Fruit fly (Drosophila melanogaster) whole organism, embryonic: Measurements from ENCODE around the gene Tmem214.

ENCODE experiments used
- Antp ChIP-seq: fragments of 200-800 bp; sonication (Bioruptor generic); optimal IDR thresholded peaks from 3 replicates; lab custom pipeline; 2016; ENCODE audit warnings: missing biosample characterization, missing genetic modification characterization
- Awh ChIP-seq: fragments of 200-800 bp; sonication (Bioruptor generic); IDR thresholded peaks from 2 replicates; pipeline ENCODE4, ENCODE4 v1.3.6; 2022; ENCODE audit warnings: missing biosample characterization, missing genetic modification characterization
- B-H1 ChIP-seq: fragments of 200-800 bp; sonication (Bioruptor generic); IDR thresholded peaks from 3 replicates; pipeline ENCODE4 v1.3.6; 2022; ENCODE audit warnings: missing biosample characterization, missing genetic modification characterization
- CG10321 ChIP-seq: fragments of 200-800 bp; sonication (Bioruptor generic); IDR thresholded peaks from 2 replicates; pipeline ENCODE4 v1.3.6; 2022; ENCODE audit warnings: missing biosample characterization, missing genetic modification characterization
- CG10654 ChIP-seq: fragments of 200-800 bp; sonication (Bioruptor generic); optimal IDR thresholded peaks from 2 replicates; lab custom pipeline; 2016; ENCODE audit warnings: missing biosample characterization, missing genetic modification characterization
- CG11456 ChIP-seq: fragments of 200-800 bp; sonication (Bioruptor generic); IDR thresholded peaks from 3 replicates; pipeline ENCODE4 v1.3.6; 2022; ENCODE audit warnings: missing biosample characterization, missing genetic modification characterization
- CG11560 ChIP-seq: fragments of 200-800 bp; sonication (Bioruptor generic); IDR thresholded peaks from 3 replicates; pipeline ENCODE4 v1.3.6; 2022; ENCODE audit warnings: missing biosample characterization, missing genetic modification characterization
- CG12071 ChIP-seq: fragments of 200-800 bp; sonication (Bioruptor generic); optimal IDR thresholded peaks from 3 replicates; lab custom pipeline; 2018; ENCODE audit warnings: missing biosample characterization, mild to moderate bottlenecking, missing genetic modification characterization
- CG14050 ChIP-seq: fragments of 200-800 bp; sonication (Bioruptor generic); IDR thresholded peaks from 3 replicates; pipeline ENCODE4 v1.3.6; 2022; ENCODE audit warnings: missing biosample characterization, missing genetic modification characterization
- CG14860 ChIP-seq: fragments of 200-800 bp; sonication (Bioruptor generic); IDR thresholded peaks from 3 replicates; pipeline ENCODE4 v1.3.6; 2022; ENCODE audit warnings: missing biosample characterization, missing genetic modification characterization; ENCODE audit not compliant: partially characterized antibody
- CG15514 ChIP-seq: fragments of 200-800 bp; sonication (Bioruptor generic); optimal IDR thresholded peaks from 3 replicates; lab custom pipeline; 2017; ENCODE audit warnings: missing biosample characterization, missing genetic modification characterization, mild to moderate bottlenecking, moderate library complexity, missing genetic modification reagents
- CG1832 ChIP-seq: fragments of 200-800 bp; sonication (Bioruptor generic); optimal IDR thresholded peaks from 2 replicates; lab custom pipeline; 2017; ENCODE audit warnings: missing biosample characterization, mild to moderate bottlenecking, missing genetic modification characterization, inconsistent platforms
- CG2120 ChIP-seq: fragments of 200-800 bp; sonication (Bioruptor generic); optimal IDR thresholded peaks from 3 replicates; lab custom pipeline; 2016; ENCODE audit warnings: missing biosample characterization, missing genetic modification characterization
- CG2202 ChIP-seq: fragments of 200-800 bp; sonication (Bioruptor generic); optimal IDR thresholded peaks from 2 replicates; lab custom pipeline; 2018; ENCODE audit warnings: missing biosample characterization, mild to moderate bottlenecking, missing genetic modification characterization
- CG2875 ChIP-seq: fragments of 200-800 bp; sonication (Bioruptor generic); optimal IDR thresholded peaks from 2 replicates; lab custom pipeline; 2017; ENCODE audit warnings: missing biosample characterization, mild to moderate bottlenecking, missing genetic modification characterization, missing genetic modification reagents
- CG30020 ChIP-seq: fragments of 200-800 bp; optimal IDR thresholded peaks from 2 replicates; lab custom pipeline; 2019; ENCODE audit warnings: missing biosample characterization, mild to moderate bottlenecking, missing genetic modification characterization, moderate library complexity
- CG32767 ChIP-seq: fragments of 200-800 bp; sonication (Bioruptor generic); IDR thresholded peaks from 2 replicates; pipeline ENCODE4 v1.3.6; 2022; ENCODE audit warnings: missing biosample characterization, missing genetic modification characterization
- CG4820 ChIP-seq: fragments of 200-800 bp; sonication (Bioruptor generic); optimal IDR thresholded peaks from 3 replicates; lab custom pipeline; 2016; ENCODE audit warnings: missing biosample characterization, missing genetic modification characterization
- CG4854 ChIP-seq: fragments of 200-800 bp; sonication (Bioruptor generic); optimal IDR thresholded peaks from 2 replicates; lab custom pipeline; 2016; ENCODE audit warnings: missing biosample characterization, missing genetic modification characterization, inconsistent platforms
- CG6683 ChIP-seq: fragments of 200-800 bp; sonication (Bioruptor generic); optimal IDR thresholded peaks from 2 replicates; lab custom pipeline; 2017; ENCODE audit warnings: missing biosample characterization, mild to moderate bottlenecking, missing genetic modification characterization, missing genetic modification reagents
- CG7928 ChIP-seq: fragments of 200-800 bp; sonication (Bioruptor generic); optimal IDR thresholded peaks from 2 replicates; lab custom pipeline; 2017; ENCODE audit warnings: missing biosample characterization, mild to moderate bottlenecking, missing genetic modification characterization
- CG8388 ChIP-seq: fragments of 200-800 bp; sonication (Bioruptor generic); optimal IDR thresholded peaks from 2 replicates; lab custom pipeline; 2019; ENCODE audit warnings: missing biosample characterization, mild to moderate bottlenecking, missing genetic modification characterization, moderate library complexity
- Dek ChIP-seq: fragments of 200-800 bp; sonication (Bioruptor generic); optimal IDR thresholded peaks from 3 replicates; lab custom pipeline; 2019; ENCODE audit warnings: missing biosample characterization, mild to moderate bottlenecking, missing genetic modification characterization, moderate library complexity
- Dip3 ChIP-seq: fragments of 200-800 bp; sonication (Bioruptor generic); optimal IDR thresholded peaks from 3 replicates; lab custom pipeline; 2016; ENCODE audit warnings: missing biosample characterization, missing genetic modification characterization
- Doc2 ChIP-seq: fragments of 200-800 bp; sonication (Bioruptor generic); IDR thresholded peaks from 2 replicates; pipeline ENCODE4 v1.3.6; 2022; ENCODE audit warnings: missing biosample characterization, missing genetic modification characterization
- E2f1 ChIP-seq: fragments of 200-800 bp; sonication (Bioruptor generic); IDR thresholded peaks from 2 replicates; pipeline ENCODE4 v1.3.6; 2022; ENCODE audit warnings: missing biosample characterization, missing genetic modification characterization
- Meics ChIP-seq: fragments of 200-800 bp; sonication (Bioruptor generic); optimal IDR thresholded peaks from 2 replicates; lab custom pipeline; 2017; ENCODE audit warnings: missing biosample characterization, mild to moderate bottlenecking, missing genetic modification characterization
- Sox100B ChIP-seq: fragments of 200-800 bp; sonication (Bioruptor generic); optimal IDR thresholded peaks from 3 replicates; lab custom pipeline; 2018; ENCODE audit warnings: missing biosample characterization, mild to moderate bottlenecking, missing genetic modification characterization
- Spps ChIP-seq: fragments of 200-800 bp; sonication (Bioruptor generic); optimal IDR thresholded peaks from 2 replicates; lab custom pipeline; 2018; ENCODE audit warnings: missing biosample characterization, mild to moderate bottlenecking, missing genetic modification characterization
- ac ChIP-seq: fragments of 200-800 bp; sonication (Bioruptor generic); optimal IDR thresholded peaks from 3 replicates; lab custom pipeline; 2017; ENCODE audit warnings: missing biosample characterization, mild to moderate bottlenecking, missing genetic modification characterization
- ap ChIP-seq: fragments of 200-800 bp; sonication (Bioruptor generic); IDR thresholded peaks from 2 replicates; pipeline ENCODE4 v1.3.6; 2022; ENCODE audit warnings: missing biosample characterization, missing genetic modification characterization
- ash1 ChIP-seq: fragments of 200-800 bp; sonication (Bioruptor generic); optimal IDR thresholded peaks from 2 replicates; lab custom pipeline; 2018; ENCODE audit warnings: missing biosample characterization, mild to moderate bottlenecking, missing genetic modification characterization
- bab2 ChIP-seq: fragments of 200-800 bp; sonication (Bioruptor generic); optimal IDR thresholded peaks from 2 replicates; lab custom pipeline; 2016; ENCODE audit warnings: missing biosample characterization, missing genetic modification characterization
- bcd ChIP-seq: fragments of 200-800 bp; sonication (Bioruptor generic); optimal IDR thresholded peaks from 2 replicates; lab custom pipeline; 2017; ENCODE audit warnings: missing biosample characterization, mild to moderate bottlenecking, missing genetic modification characterization
- crp ChIP-seq, 2 experiments: fragments of 200-800 bp; sonication (Bioruptor generic); optimal IDR thresholded peaks; 2 replicates in 1 of 2; 3 replicates in 1 of 2; lab custom pipeline; 2017; ENCODE audit warnings: missing biosample characterization in 2 of 2, missing genetic modification characterization in 2 of 2, mild to moderate bottlenecking in 1 of 2, moderate library complexity in 1 of 2
- dmrt11E ChIP-seq: fragments of 200-800 bp; sonication (Bioruptor generic); optimal IDR thresholded peaks from 3 replicates; lab custom pipeline; 2018; ENCODE audit warnings: missing biosample characterization, mild to moderate bottlenecking, missing genetic modification characterization, moderate library complexity
- en ChIP-seq: fragments of 200-800 bp; sonication (Bioruptor generic); optimal IDR thresholded peaks from 2 replicates; lab custom pipeline; 2016; ENCODE audit warnings: missing biosample characterization, missing genetic modification characterization
- grau ChIP-seq: fragments of 200-800 bp; optimal IDR thresholded peaks from 3 replicates; lab custom pipeline; 2019; ENCODE audit warnings: missing biosample characterization, mild to moderate bottlenecking, missing genetic modification characterization, moderate library complexity
- ham ChIP-seq: fragments of 200-800 bp; sonication (Bioruptor generic); IDR thresholded peaks from 2 replicates; pipeline ENCODE4 v1.3.6; 2022; ENCODE audit warnings: missing biosample characterization, missing genetic modification characterization
- hbn ChIP-seq: fragments of 200-800 bp; sonication (Bioruptor generic); IDR thresholded peaks from 2 replicates; pipeline ENCODE4 v1.3.6; 2022; ENCODE audit warnings: missing biosample characterization, missing genetic modification characterization; ENCODE audit not compliant: partially characterized antibody
- jing ChIP-seq: fragments of 200-800 bp; sonication (Bioruptor generic); optimal IDR thresholded peaks from 2 replicates; lab custom pipeline; 2018; ENCODE audit warnings: missing biosample characterization, mild to moderate bottlenecking, missing genetic modification characterization
- kay ChIP-seq: fragments of 200-800 bp; sonication (Bioruptor generic); optimal IDR thresholded peaks from 2 replicates; lab custom pipeline; 2016; ENCODE audit warnings: missing biosample characterization, missing genetic modification characterization
- nau ChIP-seq: fragments of 200-800 bp; sonication (Bioruptor generic); optimal IDR thresholded peaks from 3 replicates; lab custom pipeline; 2017; ENCODE audit warnings: missing biosample characterization, mild to moderate bottlenecking, missing genetic modification characterization, missing genetic modification reagents
- nerfin-1 ChIP-seq: fragments of 200-800 bp; sonication (Bioruptor generic); optimal IDR thresholded peaks from 3 replicates; lab custom pipeline; 2019; ENCODE audit warnings: missing biosample characterization, mild to moderate bottlenecking, missing genetic modification characterization, moderate library complexity
- pho ChIP-seq: fragments of 200-800 bp; sonication (Bioruptor generic); optimal IDR thresholded peaks from 2 replicates; lab custom pipeline; 2016; ENCODE audit warnings: missing biosample characterization, missing genetic modification characterization
- pita ChIP-seq: fragments of 200-800 bp; sonication (Bioruptor generic); optimal IDR thresholded peaks from 2 replicates; lab custom pipeline; 2017; ENCODE audit warnings: missing biosample characterization, mild to moderate bottlenecking, missing genetic modification characterization
- pzg ChIP-seq: fragments of 200-800 bp; sonication (Bioruptor generic); optimal IDR thresholded peaks from 3 replicates; lab custom pipeline; 2018; ENCODE audit warnings: missing biosample characterization, mild to moderate bottlenecking, missing genetic modification characterization, moderate library complexity
- sug ChIP-seq: fragments of 200-800 bp; optimal IDR thresholded peaks from 2 replicates; lab custom pipeline; 2019; ENCODE audit warnings: missing biosample characterization, mild to moderate bottlenecking, missing genetic modification characterization, moderate library complexity
- tll ChIP-seq, 2 experiments: fragments of 200-800 bp in 1 of 2; fragments of >200 bp in 1 of 2; sonication (Bioruptor generic) in 1 of 2; optimal IDR thresholded peaks; 2 replicates each; lab custom pipeline; 2017 to 2019; ENCODE audit warnings: missing biosample characterization in 2 of 2, missing genetic modification characterization in 2 of 2, mild to moderate bottlenecking in 1 of 2, moderate library complexity in 1 of 2
- tx ChIP-seq: fragments of 200-800 bp; sonication (Bioruptor generic); optimal IDR thresholded peaks from 2 replicates; lab custom pipeline; 2016; ENCODE audit warnings: missing biosample characterization, missing genetic modification characterization

Tmem214 gene

dm6 chr2L:10987370-10987853, 17.3 kb upstream of the Tmem214 start, which contains the start of the genes piwi and CG12253 (continued):
- TF ChIP-seq CG14050, result no peak; the same call in 1 of the 3 replicates
- TF ChIP-seq CG14860, result no peak
- TF ChIP-seq Doc2, result no peak
- TF ChIP-seq Sox100B (GFP tag; lab: Kevin White, UChicago), result peak; percentile 68
- TF ChIP-seq ap, result peak; percentile 58
- TF ChIP-seq sug, result peak; percentile 56
- no peak for TF ChIP-seq CG1832 (GFP tag; lab: Kevin White, UChicago)
- peak; percentile 11 for TF ChIP-seq pzg
- peak; percentile 76 for TF ChIP-seq CG2120 (GFP tag; lab: Kevin White, UChicago)
- TF ChIP-seq ash1, result no peak
- TF ChIP-seq CG2875 (GFP tag; lab: Kevin White, UChicago), result peak; percentile 57
- TF ChIP-seq grau (tag; lab: Kevin White, UChicago), result peak; percentile 87
- peak; percentile 64 for TF ChIP-seq pho (GFP tag; lab: Kevin White, UChicago)
- no peak for TF ChIP-seq CG6683 (GFP tag; lab: Kevin White, UChicago)
- no peak for TF ChIP-seq en (GFP tag; lab: Kevin White, UChicago)
- TF ChIP-seq dmrt11E (tag; lab: Kevin White, UChicago), result peak; percentile 90
- TF ChIP-seq bcd (GFP tag; lab: Kevin White, UChicago), result no peak
- TF ChIP-seq Antp, result peak; percentile 7
- TF ChIP-seq tll (GFP tag; optimal IDR thresholded peaks at IDR 0.05; lab: Kevin White, UChicago), result no peak
- no peak for TF ChIP-seq nerfin-1 (tag; lab: Kevin White, UChicago)
- no peak for TF ChIP-seq Meics (GFP tag; lab: Kevin White, UChicago)
- TF ChIP-seq tx (GFP tag; lab: Kevin White, UChicago), result no peak
- TF ChIP-seq Dek (tag; lab: Kevin White, UChicago), result no peak
- TF ChIP-seq CG7928 (GFP tag; lab: Kevin White, UChicago), result peak; percentile 1
- TF ChIP-seq CG15514 (GFP tag; lab: Kevin White, UChicago), result peak; percentile 32
- peak; percentile 50 for TF ChIP-seq bab2 (GFP tag; lab: Kevin White, UChicago)
- TF ChIP-seq E2f1, result peak; percentile 29; the same call in 1 of the 2 replicates
- peak; percentile 18 for TF ChIP-seq CG10654 (GFP tag; lab: Kevin White, UChicago)
- TF ChIP-seq CG12071 (GFP tag; lab: Kevin White, UChicago), result no peak
- TF ChIP-seq ham (GFP tag; lab: Robert Waterston, UW), result no peak
- peak; percentile 81; the same call in 1 of the 2 replicates for TF ChIP-seq CG32767 (GFP tag; lab: Robert Waterston, UW)
- TF ChIP-seq CG30020 (tag; lab: Kevin White, UChicago), result peak; percentile 80
- TF ChIP-seq jing (GFP tag; lab: Kevin White, UChicago), result no peak
- TF ChIP-seq CG10321, result no peak
- peak; percentile 14 for TF ChIP-seq CG4820 (GFP tag; lab: Kevin White, UChicago)
- TF ChIP-seq pita (GFP tag; lab: Kevin White, UChicago), result no peak
- TF ChIP-seq CG2202 (tag; lab: Kevin White, UChicago), result peak; percentile 40
- no peak for TF ChIP-seq ac
- peak; percentile 87 for TF ChIP-seq CG8388 (GFP tag; lab: Kevin White, UChicago)
- no peak for TF ChIP-seq Awh (GFP tag; lab: Robert Waterston, UW)
- peak; percentile 29 for TF ChIP-seq kay (GFP tag; lab: Kevin White, UChicago)
- TF ChIP-seq Dip3 (GFP tag; lab: Kevin White, UChicago), result peak; percentile 25
- TF ChIP-seq CG11456 (GFP tag; lab: Robert Waterston, UW), result no peak; the same call in 2 of the 3 replicates
- TF ChIP-seq hbn (GFP tag; lab: Robert Waterston, UW), result no peak
- no peak for TF ChIP-seq crp (GFP tag; optimal IDR thresholded peaks at IDR 0.05; lab: Kevin White, UChicago)
- no peak for TF ChIP-seq CG4854 (GFP tag; lab: Kevin White, UChicago)
- no peak for TF ChIP-seq B-H1 (GFP tag; lab: Robert Waterston, UW)
- peak; percentile 14 for TF ChIP-seq Spps (tag; lab: Kevin White, UChicago)
- no peak for TF ChIP-seq nau (GFP tag; lab: Kevin White, UChicago)
- 0 out of 3 replicates have a peak, but pooled peaks have one; percentile 51 for TF ChIP-seq CG11560 (tag; lab: Robert Waterston, UW)
